Fruit fly (Drosophila melanogaster): ENCODE data around the gene Reck.

Gene Reck

dm6 chr3L:14974952-14975351, 38.9 kb downstream of the Reck start:
- no peak for TF ChIP-seq noc (tag; optimal IDR thresholded peaks at IDR 0.05)

- TF ChIP-seq noc (tag; optimal IDR thresholded peaks at IDR 0.05) = no peak
These were observed 39.3 kb downstream of the Reck start, which contains the start of gene Ocho for dm6 chr3L:14974513-14974912. Gene Ocho (plus strand): TSS chr3L:14974848.

- no peak for TF ChIP-seq noc (tag; optimal IDR thresholded peaks at IDR 0.05)
These were observed 40.6 kb downstream of the Reck start for dm6 chr3L:14973251-14973625.

dm6 chr3L:14972625-14973250, 41.1 kb downstream of the Reck start, which contains the start of gene Brd:
Gene Brd (plus strand): TSS chr3L:14972667.
- no peak for TF ChIP-seq noc (tag; optimal IDR thresholded peaks at IDR 0.05)

dm6 chr3L:14971893-14972624, 41.8 kb downstream of the Reck start:
- no peak for TF ChIP-seq noc (tag; optimal IDR thresholded peaks at IDR 0.05)

- no peak for TF ChIP-seq noc (tag; optimal IDR thresholded peaks at IDR 0.05)
These were observed 43.6 kb downstream of the Reck start for dm6 chr3L:14970213-14970612.

- TF ChIP-seq noc (tag; optimal IDR thresholded peaks at IDR 0.05) = no peak
These were observed 44.7 kb downstream of the Reck start, which contains the start of gene Tom for dm6 chr3L:14969171-14969570. Gene Tom (plus strand): TSS chr3L:14969344.

- no peak for TF ChIP-seq noc (tag; optimal IDR thresholded peaks at IDR 0.05)
These were observed 45.3 kb downstream of the Reck start for dm6 chr3L:14968553-14968952.

- TF ChIP-seq noc (tag; optimal IDR thresholded peaks at IDR 0.05) = no peak
These were observed 45.9 kb downstream of the Reck start for dm6 chr3L:14967691-14968538.

dm6 chr3L:14966199-14966858, 47.5 kb downstream of the Reck start:
- TF ChIP-seq noc (tag; optimal IDR thresholded peaks at IDR 0.05) = no peak

- TF ChIP-seq noc (tag; optimal IDR thresholded peaks at IDR 0.05) = no peak
These were observed 49.0 kb downstream of the Reck start for dm6 chr3L:14964862-14965261.

dm6 chr3L:14962729-14963128, 51.1 kb downstream of the Reck start:
- no peak for TF ChIP-seq noc (tag; optimal IDR thresholded peaks at IDR 0.05)

- TF ChIP-seq noc (tag; optimal IDR thresholded peaks at IDR 0.05) = no peak
These were observed 52.8 kb downstream of the Reck start for dm6 chr3L:14961027-14961426.

dm6 chr3L:14960549-14960948, 53.3 kb downstream of the Reck start:
- TF ChIP-seq noc (tag; optimal IDR thresholded peaks at IDR 0.05) = no peak

- no peak for TF ChIP-seq noc (tag; optimal IDR thresholded peaks at IDR 0.05)
These were observed 55.1 kb downstream of the Reck start for dm6 chr3L:14958613-14959327.

- no peak for TF ChIP-seq noc (tag; optimal IDR thresholded peaks at IDR 0.05)
These were observed 56.9 kb downstream of the Reck start for dm6 chr3L:14957033-14957328.

All from whole organism, larva.